Worm (Caenorhabditis elegans) whole organism, late embryonic: ENCODE data around the gene lst-5.

Experiments
- C08G9.2 ChIP-seq: sonication (generic microtip); optimal IDR thresholded peaks from 2 replicates; lab custom pipeline; 2016; ENCODE audit warnings: mild to moderate bottlenecking, missing genetic modification characterization, moderate library complexity, missing compliant biosample characterization
- C38D4.7 ChIP-seq: fragments of 200-800 bp; sonication (Bioruptor generic); optimal IDR thresholded peaks from 2 replicates; lab custom pipeline; 2018; ENCODE audit warnings: mild to moderate bottlenecking, missing genetic modification characterization, moderate library complexity, missing compliant biosample characterization
- K02D7.2 ChIP-seq: sonication (generic microtip); optimal IDR thresholded peaks from 2 replicates; lab custom pipeline; 2017; ENCODE audit warnings: mild to moderate bottlenecking, missing genetic modification characterization, missing compliant biosample characterization
- Y22D7AL.16 ChIP-seq: sonication (generic microtip); optimal IDR thresholded peaks from 2 replicates; lab custom pipeline; 2016; ENCODE audit warnings: missing genetic modification characterization, missing compliant biosample characterization
- ceh-18 ChIP-seq: sonication (generic microtip); optimal IDR thresholded peaks from 2 replicates; lab custom pipeline; 2016; ENCODE audit warnings: missing genetic modification characterization, missing compliant biosample characterization
- ceh-2 ChIP-seq: sonication (generic microtip); optimal IDR thresholded peaks from 2 replicates; lab custom pipeline; 2016; ENCODE audit warnings: missing genotype, missing genetic modification characterization, missing compliant biosample characterization
- ceh-22 ChIP-seq: sonication (generic microtip); optimal IDR thresholded peaks from 2 replicates; lab custom pipeline; 2017; ENCODE audit warnings: missing biosample characterization, missing genetic modification characterization
- ceh-31 ChIP-seq: sonication (generic microtip); optimal IDR thresholded peaks from 2 replicates; lab custom pipeline; 2016; ENCODE audit warnings: missing genetic modification characterization, missing compliant biosample characterization
- ceh-34 ChIP-seq: sonication (generic microtip); optimal IDR thresholded peaks from 2 replicates; lab custom pipeline; 2016; ENCODE audit warnings: mild to moderate bottlenecking, missing genetic modification characterization, missing compliant biosample characterization
- ceh-45 ChIP-seq: fragments of 200-800 bp; sonication (Bioruptor generic); IDR thresholded peaks from 2 replicates; pipeline ENCODE4 v1.3.6; 2022; ENCODE audit warnings: missing genetic modification reagents, missing genetic modification characterization, missing compliant biosample characterization
- ceh-48 ChIP-seq: sonication (generic microtip); optimal IDR thresholded peaks from 2 replicates; lab custom pipeline; 2016; ENCODE audit warnings: missing genetic modification characterization, inconsistent platforms, missing compliant biosample characterization
- ceh-6 ChIP-seq: fragments of 200-800 bp; sonication (Bioruptor generic); optimal IDR thresholded peaks from 2 replicates; lab custom pipeline; 2018; ENCODE audit warnings: mild to moderate bottlenecking, missing genetic modification characterization, missing compliant biosample characterization
- che-1 ChIP-seq: sonication (generic microtip); optimal IDR thresholded peaks from 2 replicates; lab custom pipeline; 2016; ENCODE audit warnings: mild to moderate bottlenecking, missing genetic modification characterization, missing compliant biosample characterization
- dmd-4 ChIP-seq: sonication (generic microtip); optimal IDR thresholded peaks from 2 replicates; lab custom pipeline; 2016; ENCODE audit warnings: borderline replicate concordance, missing genetic modification characterization, missing compliant biosample characterization
- dve-1 ChIP-seq: sonication (generic microtip); optimal IDR thresholded peaks from 2 replicates; lab custom pipeline; 2017; ENCODE audit warnings: antibody characterized with exemption, mild to moderate bottlenecking, missing genetic modification characterization, missing compliant biosample characterization
- elt-2 ChIP-seq: sonication (generic microtip); optimal IDR thresholded peaks from 2 replicates; lab custom pipeline; 2016; ENCODE audit warnings: missing genetic modification reagents, missing genetic modification characterization, missing compliant biosample characterization
- ets-4 ChIP-seq: sonication (generic microtip); optimal IDR thresholded peaks from 2 replicates; lab custom pipeline; 2016; ENCODE audit warnings: missing genetic modification characterization, missing compliant biosample characterization
- eyg-1 ChIP-seq: sonication (generic microtip); optimal IDR thresholded peaks from 2 replicates; lab custom pipeline; 2016; ENCODE audit warnings: missing genotype, missing genetic modification characterization, missing compliant biosample characterization
- hlh-13 ChIP-seq: fragments of 200-800 bp; sonication (Bioruptor generic); optimal IDR thresholded peaks from 2 replicates; lab custom pipeline; 2018; ENCODE audit warnings: mild to moderate bottlenecking, missing genetic modification characterization, missing compliant biosample characterization
- hlh-15 ChIP-seq: sonication (generic microtip); optimal IDR thresholded peaks from 2 replicates; lab custom pipeline; 2016; ENCODE audit warnings: missing genetic modification characterization, missing compliant biosample characterization
- hlh-30 ChIP-seq: sonication (generic microtip); optimal IDR thresholded peaks from 2 replicates; lab custom pipeline; 2017; ENCODE audit warnings: antibody characterized with exemption, missing genetic modification characterization, missing compliant biosample characterization; ENCODE audit not compliant: insufficient read depth
- hlh-8 ChIP-seq: sonication (generic microtip); optimal IDR thresholded peaks from 2 replicates; lab custom pipeline; 2016; ENCODE audit warnings: missing genotype, missing genetic modification characterization, missing compliant biosample characterization
- lin-11 ChIP-seq: fragments of 200-800 bp; sonication (Bioruptor generic); optimal IDR thresholded peaks from 2 replicates; lab custom pipeline; 2018; ENCODE audit warnings: mild to moderate bottlenecking, missing genetic modification characterization, missing compliant biosample characterization
- madf-2 ChIP-seq: sonication (generic microtip); optimal IDR thresholded peaks from 2 replicates; lab custom pipeline; 2017; ENCODE audit warnings: missing genetic modification characterization, missing compliant biosample characterization
- nfya-1 ChIP-seq: sonication (generic microtip); optimal IDR thresholded peaks from 2 replicates; lab custom pipeline; 2017; ENCODE audit warnings: missing genetic modification characterization, mild to moderate bottlenecking, missing compliant biosample characterization, antibody characterized with exemption, moderate library complexity
- nhr-11 ChIP-seq: fragments of 150-350 bp; optimal IDR thresholded peaks from 2 replicates; lab custom pipeline; 2014; ENCODE audit warnings: missing biosample characterization, missing genetic modification characterization
- nhr-232 ChIP-seq: sonication (generic microtip); optimal IDR thresholded peaks from 2 replicates; lab custom pipeline; 2016; ENCODE audit warnings: missing genetic modification characterization, missing compliant biosample characterization
- pat-9 ChIP-seq: fragments of 200-800 bp; sonication (Bioruptor generic); optimal IDR thresholded peaks from 2 replicates; lab custom pipeline; 2018; ENCODE audit warnings: mild to moderate bottlenecking, missing genetic modification characterization, moderate library complexity, missing compliant biosample characterization
- pax-1 ChIP-seq: fragments of 150-350 bp; optimal IDR thresholded peaks from 2 replicates; lab custom pipeline; 2014; ENCODE audit warnings: missing biosample characterization, missing genetic modification characterization
- rnt-1 ChIP-seq: sonication (generic microtip); optimal IDR thresholded peaks from 2 replicates; lab custom pipeline; 2016; ENCODE audit warnings: missing genetic modification characterization, missing compliant biosample characterization
- sox-2 ChIP-seq: fragments of 200-800 bp; sonication (Bioruptor generic); IDR thresholded peaks from 2 replicates; pipeline ENCODE4 v1.3.6; 2022; ENCODE audit warnings: missing genetic modification reagents, missing genetic modification characterization, missing compliant biosample characterization
- tbx-2 ChIP-seq: sonication (generic microtip); optimal IDR thresholded peaks from 2 replicates; lab custom pipeline; 2016; ENCODE audit warnings: missing genetic modification characterization, missing compliant biosample characterization
- ttx-3 ChIP-seq: sonication (generic microtip); optimal IDR thresholded peaks from 2 replicates; lab custom pipeline; 2016; ENCODE audit warnings: missing genetic modification reagents, missing genetic modification characterization, missing compliant biosample characterization
- unc-3 ChIP-seq, 2 experiments: fragments of 200-800 bp in 1 of 2; sonication (Bioruptor generic) in 1 of 2; sonication (generic microtip) in 1 of 2; conservative IDR thresholded peaks in 1 of 2; optimal IDR thresholded peaks in 1 of 2; 2 replicates each; pipeline versions ENCODE4 v1.3.6 to Lab custom; 2016 to 2022; ENCODE audit warnings: missing compliant biosample characterization in 2 of 2, missing genetic modification characterization in 2 of 2, missing genetic modification reagents in 1 of 2
- unc-42 ChIP-seq: sonication (generic microtip); optimal IDR thresholded peaks from 2 replicates; lab custom pipeline; 2016; ENCODE audit warnings: missing genotype, missing genetic modification characterization, missing compliant biosample characterization
- unc-86 ChIP-seq: sonication (generic microtip); optimal IDR thresholded peaks from 2 replicates; lab custom pipeline; 2016; ENCODE audit warnings: missing genetic modification characterization, missing compliant biosample characterization
- ztf-16 ChIP-seq: sonication (generic microtip); optimal IDR thresholded peaks from 2 replicates; lab custom pipeline; 2017; ENCODE audit warnings: missing genetic modification characterization, missing compliant biosample characterization

Gene lst-5

DNA sequence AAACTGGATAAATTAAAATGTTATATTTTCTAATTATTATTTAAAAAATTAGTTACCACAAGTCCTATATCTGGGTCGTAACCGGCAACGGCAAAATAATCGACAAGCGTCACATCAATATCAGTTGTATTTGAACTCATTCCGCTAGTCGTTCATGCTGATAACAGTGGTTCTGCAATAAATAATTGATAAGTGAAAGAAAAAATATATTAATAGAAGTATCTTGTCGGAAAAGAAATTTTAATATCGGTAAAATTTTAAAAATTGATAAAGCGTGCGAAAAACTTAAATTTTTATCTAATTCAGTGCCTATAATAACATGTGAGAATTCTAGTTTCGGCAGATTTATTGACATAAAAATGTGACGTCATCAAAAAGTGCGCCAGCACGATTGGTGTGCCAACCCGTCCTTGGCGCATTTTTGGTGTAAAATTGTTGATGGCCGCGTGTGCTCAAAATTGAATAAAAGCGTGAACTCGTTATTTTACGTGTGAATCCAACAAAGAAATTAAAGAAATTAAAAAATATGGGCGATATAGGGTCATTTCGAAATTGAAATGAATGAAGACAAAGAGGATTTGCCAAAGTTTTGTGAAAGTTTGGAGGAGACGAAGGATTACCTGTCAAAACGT, at the start of gene lst-5, which contains the start of gene lst-6:
Gene lst-5, plus strand, starts transcription at position 544 of the 632 bp plus-strand sequence.
Gene lst-6, minus strand, starts transcription at position 140 of the 632 bp plus-strand sequence.
- TF ChIP-seq hlh-8 (no peak), Y22D7AL.16 (no peak), madf-2 (tag; lab: Kevin White, UChicago) (no peak), pax-1 (tag; lab: Kevin White, UChicago) (no peak), unc-3 (GFP tag; conservative IDR thresholded peaks at IDR 0.05; lab: Robert Waterston, UW) (no peak), unc-3 (tag; optimal IDR thresholded peaks at IDR 0.05; lab: Kevin White, UChicago) (no peak), eyg-1 (tag; lab: Kevin White, UChicago) (no peak), pat-9 (tag; lab: Kevin White, UChicago) (no peak), hlh-30 (peak; percentile 41), rnt-1 (tag; lab: Kevin White, UChicago) (no peak), ceh-45 (GFP tag; lab: Robert Waterston, UW) (no peak), tbx-2 (peak; percentile 58), K02D7.2 (tag; lab: Kevin White, UChicago) (no peak), che-1 (tag; lab: Kevin White, UChicago) (no peak), ceh-48 (tag; lab: Kevin White, UChicago) (peak; percentile 24), unc-42 (tag; lab: Kevin White, UChicago) (peak; percentile 72), ets-4 (tag; lab: Kevin White, UChicago) (peak; percentile 11), hlh-13 (GFP tag; lab: Kevin White, UChicago) (no peak), dve-1 (tag; lab: Kevin White, UChicago) (peak; percentile 23), ceh-18 (no peak), ceh-6 (GFP tag; lab: Kevin White, UChicago) (no peak), ceh-22 (tag; lab: Kevin White, UChicago) (no peak), ttx-3 (tag; lab: Kevin White, UChicago) (no peak), nfya-1 (tag; lab: Kevin White, UChicago) (peak; percentile 45), ceh-2 (tag; lab: Kevin White, UChicago) (no peak), ceh-31 (no peak), nhr-232 (tag; lab: Kevin White, UChicago) (no peak), lin-11 (tag; lab: Kevin White, UChicago) (no peak), elt-2 (peak; percentile 86), unc-86 (tag; lab: Kevin White, UChicago) (no peak), ceh-34 (no peak), sox-2 (GFP tag; lab: Robert Waterston, UW) (no peak), C38D4.7 (GFP tag; lab: Kevin White, UChicago) (no peak), dmd-4 (no peak)

DNA sequence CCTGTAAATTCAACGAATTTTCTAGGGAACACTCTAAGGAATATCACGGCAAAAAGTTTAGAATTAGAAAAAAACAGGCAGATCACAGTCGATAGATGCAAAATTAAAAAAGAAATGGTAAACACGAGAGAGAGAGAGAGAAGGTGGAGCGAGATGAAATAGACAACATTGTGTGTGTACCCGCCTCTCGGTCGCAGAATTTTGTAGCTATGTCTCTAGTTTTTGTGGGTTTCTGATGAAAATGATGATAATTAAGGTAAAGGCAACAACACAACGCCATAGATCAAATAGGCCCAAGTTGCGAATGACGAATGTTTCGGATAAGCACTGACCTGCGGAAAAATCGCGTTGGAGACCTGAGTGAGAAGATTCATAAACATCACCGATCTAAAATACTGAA, 49.2 kb upstream of the lst-5 start, which contains the start of gene sod-1:
Gene sod-1, minus strand, starts transcription at position 387 of the 400 bp plus-strand sequence.
- no peak for TF ChIP-seq nhr-11 (tag; lab: Kevin White, UChicago)
- no peak for TF ChIP-seq lin-11 (tag; lab: Kevin White, UChicago)
- no peak for TF ChIP-seq hlh-15
- no peak for TF ChIP-seq madf-2 (tag; lab: Kevin White, UChicago)
- TF ChIP-seq ztf-16 (tag; lab: Kevin White, UChicago) = no peak
- TF ChIP-seq tbx-2 = no peak
- no peak for TF ChIP-seq C08G9.2
- no peak for TF ChIP-seq che-1 (tag; lab: Kevin White, UChicago)

DNA sequence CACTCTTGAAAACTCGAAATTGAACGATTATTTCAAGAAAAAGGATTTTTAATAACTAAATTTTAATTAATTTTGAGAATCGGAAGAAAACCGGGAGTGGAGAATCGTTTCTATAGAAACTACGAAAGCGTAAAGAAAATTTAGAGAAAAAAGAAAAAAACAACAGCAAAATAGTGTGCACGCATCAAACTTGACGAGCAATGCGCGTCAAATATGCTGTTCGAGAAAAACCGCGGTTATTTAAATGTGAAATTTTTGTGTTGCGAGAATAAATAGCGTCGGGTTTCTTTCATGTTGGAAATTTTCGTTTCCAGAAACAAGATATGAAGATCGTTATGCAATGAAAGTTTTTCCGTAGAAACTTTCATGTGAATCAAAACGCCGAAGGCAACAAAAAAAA, 48.7 kb upstream of the lst-5 start:
- TF ChIP-seq hlh-13 (GFP tag; lab: Kevin White, UChicago) (no peak), nfya-1 (tag; lab: Kevin White, UChicago) (peak; percentile 14)
